Fruit fly (Drosophila melanogaster) whole organism, embryonic: Measurements from ENCODE around the gene CG15337.

Source experiments
- Atf3 ChIP-seq: fragments of 200-800 bp; sonication (Bioruptor generic); optimal IDR thresholded peaks from 3 replicates; lab custom pipeline; 2016; ENCODE audit warnings: missing biosample characterization, missing genetic modification characterization
- B-H1 ChIP-seq: fragments of 200-800 bp; sonication (Bioruptor generic); IDR thresholded peaks from 3 replicates; pipeline ENCODE4 v1.3.6; 2022; ENCODE audit warnings: missing biosample characterization, missing genetic modification characterization
- B-H2 ChIP-seq: fragments of 200-800 bp; sonication (Bioruptor generic); optimal IDR thresholded peaks from 2 replicates; lab custom pipeline; 2018; ENCODE audit warnings: missing biosample characterization, mild to moderate bottlenecking, missing genetic modification characterization
- CG10565 ChIP-seq: fragments of 200-800 bp; sonication (Bioruptor generic); optimal IDR thresholded peaks from 3 replicates; lab custom pipeline; 2016; ENCODE audit warnings: missing biosample characterization, mild to moderate bottlenecking, missing genetic modification characterization
- CG11247 ChIP-seq: fragments of 200-800 bp; sonication (Bioruptor generic); IDR thresholded peaks from 2 replicates; pipeline ENCODE4 v1.3.6; 2022; ENCODE audit warnings: missing biosample characterization, missing genetic modification characterization
- CG13287 ChIP-seq: fragments of 200-800 bp; sonication (Bioruptor generic); IDR thresholded peaks from 2 replicates; pipeline ENCODE4 v1.3.6; 2022; ENCODE audit warnings: missing biosample characterization, missing genetic modification characterization; ENCODE audit not compliant: partially characterized antibody
- CG13775 ChIP-seq: fragments of 200-800 bp; sonication (Bioruptor generic); optimal IDR thresholded peaks from 3 replicates; lab custom pipeline; 2017; ENCODE audit warnings: missing biosample characterization, mild to moderate bottlenecking, missing genetic modification characterization
- CG14710 ChIP-seq: fragments of 200-800 bp; sonication (Bioruptor generic); optimal IDR thresholded peaks from 3 replicates; lab custom pipeline; 2019; ENCODE audit warnings: missing biosample characterization, mild to moderate bottlenecking, missing genetic modification characterization, moderate library complexity
- CG15696 ChIP-seq: fragments of 200-800 bp; sonication (Bioruptor generic); optimal IDR thresholded peaks from 2 replicates; lab custom pipeline; 2019; ENCODE audit warnings: missing biosample characterization, mild to moderate bottlenecking, missing genetic modification characterization, moderate library complexity
- CG16813 ChIP-seq: fragments of 200-800 bp; sonication (Bioruptor generic); IDR thresholded peaks from 3 replicates; pipeline ENCODE4 v1.3.6; 2022; ENCODE audit warnings: missing biosample characterization, missing genetic modification characterization; ENCODE audit not compliant: partially characterized antibody
- CG17568 ChIP-seq: fragments of 200-800 bp; sonication (Bioruptor generic); optimal IDR thresholded peaks from 2 replicates; lab custom pipeline; 2018; ENCODE audit warnings: missing biosample characterization, mild to moderate bottlenecking, missing genetic modification characterization, moderate library complexity
- CG2889 ChIP-seq: fragments of 200-800 bp; sonication (Bioruptor generic); IDR thresholded peaks from 3 replicates; pipeline ENCODE4 v1.3.6; 2022; ENCODE audit warnings: missing biosample characterization, missing genetic modification characterization
- CG3281 ChIP-seq: fragments of 200-800 bp; sonication (Bioruptor generic); optimal IDR thresholded peaks from 3 replicates; lab custom pipeline; 2017; ENCODE audit warnings: missing biosample characterization, mild to moderate bottlenecking, missing genetic modification characterization
- CG33557 ChIP-seq: fragments of 200-800 bp; sonication (Bioruptor generic); optimal IDR thresholded peaks from 2 replicates; lab custom pipeline; 2019; ENCODE audit warnings: missing biosample characterization, mild to moderate bottlenecking, missing genetic modification characterization, moderate library complexity
- CG34224 ChIP-seq: fragments of 200-800 bp; sonication (Bioruptor generic); IDR thresholded peaks from 3 replicates; pipeline ENCODE4 v1.3.6; 2022; ENCODE audit warnings: missing biosample characterization, missing genetic modification characterization; ENCODE audit not compliant: partially characterized antibody
- CG3838 ChIP-seq: fragments of 200-800 bp; sonication (Bioruptor generic); optimal IDR thresholded peaks from 3 replicates; lab custom pipeline; 2016; ENCODE audit warnings: missing biosample characterization, missing genetic modification characterization
- CG3847 ChIP-seq: fragments of 200-800 bp; sonication (Bioruptor generic); IDR thresholded peaks from 2 replicates; pipeline ENCODE4 v1.3.6; 2022; ENCODE audit warnings: missing biosample characterization, missing genetic modification characterization
- CG7556 ChIP-seq: fragments of 200-800 bp; sonication (Bioruptor generic); optimal IDR thresholded peaks from 2 replicates; lab custom pipeline; 2017; ENCODE audit warnings: missing biosample characterization, mild to moderate bottlenecking, missing genetic modification characterization
- Dfd ChIP-seq, 2 experiments: fragments of >200 bp; optimal IDR thresholded peaks; 2 replicates each; lab custom pipeline; 2017; ENCODE audit warnings: missing biosample characterization in 2 of 2, missing genetic modification characterization in 2 of 2
- HHEX ChIP-seq: fragments of 200-800 bp; sonication (Bioruptor generic); optimal IDR thresholded peaks from 3 replicates; lab custom pipeline; 2017; ENCODE audit warnings: missing biosample characterization, mild to moderate bottlenecking, missing genetic modification characterization, missing genetic modification reagents
- HmgZ ChIP-seq: fragments of 200-800 bp; sonication (Bioruptor generic); optimal IDR thresholded peaks from 2 replicates; lab custom pipeline; 2018; ENCODE audit warnings: missing biosample characterization, mild to moderate bottlenecking, missing genetic modification characterization
- NK7.1 ChIP-seq: fragments of 200-800 bp; sonication (Bioruptor generic); optimal IDR thresholded peaks from 3 replicates; lab custom pipeline; 2016; ENCODE audit warnings: missing biosample characterization, missing genetic modification characterization
- Nf-YC ChIP-seq: fragments of 200-800 bp; optimal IDR thresholded peaks from 3 replicates; lab custom pipeline; 2019; ENCODE audit warnings: missing biosample characterization, mild to moderate bottlenecking, missing genetic modification characterization, moderate library complexity
- Oaz ChIP-seq: fragments of 200-800 bp; sonication (Bioruptor generic); IDR thresholded peaks from 2 replicates; pipeline ENCODE4 v1.3.6; 2022; ENCODE audit warnings: missing biosample characterization, missing genetic modification characterization
- Optix ChIP-seq: fragments of 200-800 bp; sonication (Bioruptor generic); IDR thresholded peaks from 3 replicates; pipeline ENCODE4 v1.3.6; 2022; ENCODE audit warnings: missing biosample characterization, missing genetic modification characterization
- PHDP ChIP-seq: fragments of 200-800 bp; sonication (Bioruptor generic); optimal IDR thresholded peaks from 3 replicates; lab custom pipeline; 2018; ENCODE audit warnings: missing biosample characterization, mild to moderate bottlenecking, missing genetic modification characterization, moderate library complexity
- Sry-β ChIP-seq: fragments of 200-800 bp; sonication (Bioruptor generic); optimal IDR thresholded peaks from 2 replicates; lab custom pipeline; 2018; ENCODE audit warnings: missing biosample characterization, mild to moderate bottlenecking, missing genetic modification characterization, moderate library complexity
- TFAM ChIP-seq: fragments of 200-800 bp; sonication (Bioruptor generic); optimal IDR thresholded peaks from 2 replicates; lab custom pipeline; 2017; ENCODE audit warnings: missing biosample characterization, missing genetic modification characterization, inconsistent platforms
- Xbp1 ChIP-seq: fragments of 200-800 bp; sonication (Bioruptor generic); optimal IDR thresholded peaks from 3 replicates; lab custom pipeline; 2016; ENCODE audit warnings: missing biosample characterization, mild to moderate bottlenecking, missing genetic modification characterization
- amos ChIP-seq: fragments of 200-800 bp; sonication (Bioruptor generic); IDR thresholded peaks from 2 replicates; pipeline ENCODE4 v1.3.6; 2022; ENCODE audit warnings: missing biosample characterization, missing genetic modification characterization; ENCODE audit not compliant: partially characterized antibody
- dm ChIP-seq: fragments of 200-800 bp; sonication (Bioruptor generic); optimal IDR thresholded peaks from 3 replicates; lab custom pipeline; 2016; ENCODE audit warnings: missing biosample characterization, missing genetic modification characterization
- dmrt11E ChIP-seq: fragments of 200-800 bp; sonication (Bioruptor generic); optimal IDR thresholded peaks from 3 replicates; lab custom pipeline; 2018; ENCODE audit warnings: missing biosample characterization, mild to moderate bottlenecking, missing genetic modification characterization, moderate library complexity
- gcm2 ChIP-seq: fragments of 200-800 bp; sonication (Bioruptor generic); optimal IDR thresholded peaks from 2 replicates; lab custom pipeline; 2016; ENCODE audit warnings: missing biosample characterization, missing genetic modification characterization
- grau ChIP-seq: fragments of 200-800 bp; optimal IDR thresholded peaks from 3 replicates; lab custom pipeline; 2019; ENCODE audit warnings: missing biosample characterization, mild to moderate bottlenecking, missing genetic modification characterization, moderate library complexity
- insv ChIP-seq, 2 experiments: fragments of 200-800 bp; sonication (Bioruptor generic); optimal IDR thresholded peaks; 3 replicates each; lab custom pipeline; 2016 to 2018; ENCODE audit warnings: missing biosample characterization in 2 of 2, missing genetic modification characterization in 2 of 2
- inv ChIP-seq: fragments of 200-800 bp; sonication (Bioruptor generic); IDR thresholded peaks from 2 replicates; pipeline ENCODE4 v1.3.6; 2022; ENCODE audit warnings: missing biosample characterization, missing genetic modification characterization; ENCODE audit not compliant: partially characterized antibody
- lilli ChIP-seq: fragments of 200-800 bp; sonication (Bioruptor generic); optimal IDR thresholded peaks from 3 replicates; lab custom pipeline; 2016; ENCODE audit warnings: missing biosample characterization, missing genetic modification characterization
- maf-S ChIP-seq: fragments of 200-800 bp; sonication (Bioruptor generic); optimal IDR thresholded peaks from 2 replicates; lab custom pipeline; 2016; ENCODE audit warnings: missing biosample characterization, missing genetic modification characterization
- onecut ChIP-seq: fragments of 200-800 bp; sonication (Bioruptor generic); IDR thresholded peaks from 2 replicates; pipeline ENCODE4 v1.3.6; 2022; ENCODE audit warnings: missing biosample characterization, missing genetic modification characterization
- pan ChIP-seq, 4 experiments: fragments of >200 bp in 3 of 4; fragments of 200-800 bp in 1 of 4; sonication (Bioruptor generic) in 1 of 4; optimal IDR thresholded peaks in 3 of 4; IDR thresholded peaks in 1 of 4; 2 replicates each; pipeline versions ENCODE4 v1.3.6 to Lab custom; 2017 to 2022; ENCODE audit warnings: missing biosample characterization in 2 of 4, missing genetic modification characterization in 2 of 4, mixed read lengths in 1 of 4
- pzg ChIP-seq: fragments of 200-800 bp; sonication (Bioruptor generic); optimal IDR thresholded peaks from 3 replicates; lab custom pipeline; 2018; ENCODE audit warnings: missing biosample characterization, mild to moderate bottlenecking, missing genetic modification characterization, moderate library complexity
- sc ChIP-seq, 3 experiments: fragments of >200 bp in 2 of 3; fragments of 200-800 bp in 1 of 3; sonication (Bioruptor generic) in 1 of 3; optimal IDR thresholded peaks; 2 replicates in 2 of 3; 3 replicates in 1 of 3; lab custom pipeline; 2017; ENCODE audit warnings: mild to moderate bottlenecking in 1 of 3, missing biosample characterization in 1 of 3, missing genetic modification characterization in 1 of 3, missing genetic modification reagents in 1 of 3
- schlank ChIP-seq: fragments of 200-800 bp; sonication (Bioruptor generic); optimal IDR thresholded peaks from 2 replicates; lab custom pipeline; 2018; ENCODE audit warnings: missing biosample characterization, mild to moderate bottlenecking, missing genetic modification characterization
- sens ChIP-seq: fragments of 200-800 bp; sonication (Bioruptor generic); peaks from one replicate; lab custom pipeline; 2016; ENCODE audit warnings: missing biosample characterization, missing genetic modification characterization
- tgo ChIP-seq: fragments of 200-800 bp; sonication (Bioruptor generic); IDR thresholded peaks from 3 replicates; pipeline ENCODE4 v1.3.6; 2022; ENCODE audit warnings: missing biosample characterization, missing genetic modification characterization
- vvl ChIP-seq: fragments of 200-800 bp; sonication (Bioruptor generic); IDR thresholded peaks from 2 replicates; pipeline ENCODE4 v1.3.6; 2022; ENCODE audit warnings: missing biosample characterization, missing genetic modification characterization
- yki ChIP-seq: fragments of >200 bp; optimal IDR thresholded peaks from 3 replicates; lab custom pipeline; 2018
- zen ChIP-seq: fragments of 200-800 bp; sonication (Bioruptor generic); optimal IDR thresholded peaks from 3 replicates; lab custom pipeline; 2018; ENCODE audit warnings: missing biosample characterization, mild to moderate bottlenecking, missing genetic modification characterization, moderate library complexity

Gene CG15337

dm6 chrX:8145501-8146157 lies 14.2 kb upstream of the CG15337 start, which contains the start of the genes alpha-PheRS and CG2129 (continued):
- TF ChIP-seq CG3847 (GFP tag; lab: Robert Waterston, UW): 0 out of 2 replicates have a peak, but pooled peaks have one; percentile 12
- TF ChIP-seq CG16813: 0 out of 3 replicates have a peak, but pooled peaks have one; percentile 33
- TF ChIP-seq zen (tag; lab: Kevin White, UChicago): no peak
- TF ChIP-seq CG7556 (GFP tag; lab: Kevin White, UChicago): peak; percentile 32
- TF ChIP-seq inv (GFP tag; lab: Robert Waterston, UW): no peak
- peak; percentile 30 for TF ChIP-seq B-H2 (GFP tag; lab: Kevin White, UChicago)
- TF ChIP-seq CG13287 (GFP tag; lab: Robert Waterston, UW): peak; percentile 53; the same call in 1 of the 2 replicates
- no peak for TF ChIP-seq vvl (GFP tag; lab: Robert Waterston, UW)
- TF ChIP-seq lilli (GFP tag; lab: Kevin White, UChicago): peak; percentile 32
- TF ChIP-seq CG13775 (GFP tag; lab: Kevin White, UChicago): peak; percentile 17
- TF ChIP-seq schlank (tag; lab: Kevin White, UChicago): no peak
- TF ChIP-seq amos (GFP tag; lab: Robert Waterston, UW): peak; percentile 5; the same call in 1 of the 2 replicates
- no peak for TF ChIP-seq CG10565
- TF ChIP-seq yki (lab: Kevin White, UChicago): no peak
- TF ChIP-seq Sry-β (GFP tag; lab: Kevin White, UChicago): peak; percentile 94
- TF ChIP-seq maf-S: no peak
- TF ChIP-seq Oaz (GFP tag; lab: Robert Waterston, UW): no peak
- peak; percentile 40 for TF ChIP-seq pzg
- TF ChIP-seq sc (optimal IDR thresholded peaks at IDR 0.05; lab: Kevin White, UChicago): no peak
- no peak for TF ChIP-seq sc (GFP tag; optimal IDR thresholded peaks at IDR 0.05; lab: Kevin White, UChicago)
- no peak for TF ChIP-seq gcm2
- peak; percentile 15 for TF ChIP-seq dmrt11E (tag; lab: Kevin White, UChicago)
- TF ChIP-seq CG3838: no peak
- TF ChIP-seq onecut (GFP tag; lab: Robert Waterston, UW): peak; percentile 21; the same call in 1 of the 2 replicates
- no peak for TF ChIP-seq Optix (GFP tag; lab: Robert Waterston, UW)
- TF ChIP-seq sens: peak; percentile 77
- no peak for TF ChIP-seq TFAM (GFP tag; lab: Kevin White, UChicago)
- peak; percentile 70 for TF ChIP-seq HmgZ
- TF ChIP-seq HHEX (GFP tag; lab: Kevin White, UChicago): no peak
- TF ChIP-seq CG11247 (GFP tag; lab: Robert Waterston, UW): no peak
- no peak for TF ChIP-seq Dfd (GFP tag; optimal IDR thresholded peaks at IDR 0.05; lab: Kevin White, UChicago)
- TF ChIP-seq CG17568 (GFP tag; lab: Kevin White, UChicago): no peak
- peak in 1 of 2 experiments; percentile 87 for TF ChIP-seq insv (GFP tag; optimal IDR thresholded peaks at IDR 0.05; lab: Kevin White, UChicago)
- no peak for TF ChIP-seq pan (optimal IDR thresholded peaks at IDR 0.05; lab: Kevin White, UChicago)
- no peak for TF ChIP-seq pan (GFP tag; optimal IDR thresholded peaks at IDR 0.05 in 1 of 2, IDR thresholded peaks at IDR 0.05 in 1 of 2)
- no peak for TF ChIP-seq dm
- TF ChIP-seq CG15696 (tag; lab: Kevin White, UChicago): peak; percentile 23
- no peak for TF ChIP-seq CG2889 (GFP tag; lab: Robert Waterston, UW)
- TF ChIP-seq NK7.1 (GFP tag; lab: Kevin White, UChicago): no peak
- peak; percentile 55 for TF ChIP-seq CG14710 (tag; lab: Kevin White, UChicago)
- TF ChIP-seq CG3281 (GFP tag; lab: Kevin White, UChicago): peak; percentile 13
- TF ChIP-seq B-H1 (GFP tag; lab: Robert Waterston, UW): no peak
- TF ChIP-seq grau (tag; lab: Kevin White, UChicago): peak; percentile 51
- peak; percentile 32; the same call in 1 of the 3 replicates for TF ChIP-seq CG34224 (GFP tag; lab: Robert Waterston, UW)
- no peak for TF ChIP-seq Atf3 (GFP tag; lab: Kevin White, UChicago)
- TF ChIP-seq CG33557 (GFP tag; lab: Kevin White, UChicago): peak; percentile 0
- peak; percentile 18 for TF ChIP-seq Xbp1 (GFP tag; lab: Kevin White, UChicago)
- TF ChIP-seq PHDP (tag; lab: Kevin White, UChicago): peak; percentile 28
- no peak for TF ChIP-seq tgo (GFP tag; lab: Robert Waterston, UW)
- TF ChIP-seq Nf-YC (tag; lab: Kevin White, UChicago): peak; percentile 48
